Fruit fly (Drosophila melanogaster) whole organism, embryonic: ENCODE results near the gene Charon.

Source experiments
- Ada2b ChIP-seq: fragments of 200-800 bp; sonication (Bioruptor generic); IDR thresholded peaks from 2 replicates; pipeline ENCODE4 v1.3.6; 2022; ENCODE audit warnings: missing biosample characterization, missing genetic modification characterization
- Bgb ChIP-seq: fragments of 200-800 bp; sonication (Bioruptor generic); IDR thresholded peaks from 2 replicates; pipeline ENCODE4 v1.3.6; 2022; ENCODE audit warnings: missing biosample characterization, missing genetic modification characterization; ENCODE audit not compliant: partially characterized antibody
- Bteb2 ChIP-seq: fragments of 200-800 bp; sonication (Bioruptor generic); optimal IDR thresholded peaks from 2 replicates; lab custom pipeline; 2016; ENCODE audit warnings: missing biosample characterization, missing genetic modification characterization
- CG11247 ChIP-seq: fragments of 200-800 bp; sonication (Bioruptor generic); IDR thresholded peaks from 2 replicates; pipeline ENCODE4 v1.3.6; 2022; ENCODE audit warnings: missing biosample characterization, missing genetic modification characterization
- CG12769 ChIP-seq: fragments of 200-800 bp; sonication (Bioruptor generic); optimal IDR thresholded peaks from 2 replicates; lab custom pipeline; 2019; ENCODE audit warnings: missing biosample characterization, mild to moderate bottlenecking, missing genetic modification characterization, moderate library complexity
- CG14710 ChIP-seq: fragments of 200-800 bp; sonication (Bioruptor generic); optimal IDR thresholded peaks from 3 replicates; lab custom pipeline; 2019; ENCODE audit warnings: missing biosample characterization, mild to moderate bottlenecking, missing genetic modification characterization, moderate library complexity
- CG14965 ChIP-seq: fragments of 200-800 bp; sonication (Bioruptor generic); optimal IDR thresholded peaks from 2 replicates; lab custom pipeline; 2016; ENCODE audit warnings: missing biosample characterization, missing genetic modification characterization, borderline replicate concordance
- CG16813 ChIP-seq: fragments of 200-800 bp; sonication (Bioruptor generic); IDR thresholded peaks from 3 replicates; pipeline ENCODE4 v1.3.6; 2022; ENCODE audit warnings: missing biosample characterization, missing genetic modification characterization; ENCODE audit not compliant: partially characterized antibody
- CG17186 ChIP-seq: fragments of 200-800 bp; sonication (Bioruptor generic); optimal IDR thresholded peaks from 3 replicates; lab custom pipeline; 2017; ENCODE audit warnings: missing biosample characterization, missing genetic modification reagents, missing genetic modification characterization
- CG17802 ChIP-seq: fragments of 200-800 bp; sonication (Bioruptor generic); optimal IDR thresholded peaks from 2 replicates; lab custom pipeline; 2018; ENCODE audit warnings: missing biosample characterization, mild to moderate bottlenecking, missing genetic modification characterization, moderate library complexity
- CG18599 ChIP-seq: fragments of 200-800 bp; sonication (Bioruptor generic); optimal IDR thresholded peaks from 3 replicates; lab custom pipeline; 2017; ENCODE audit warnings: missing biosample characterization, missing genetic modification characterization, mild to moderate bottlenecking, moderate library complexity, missing genetic modification reagents
- CG2202 ChIP-seq: fragments of 200-800 bp; sonication (Bioruptor generic); optimal IDR thresholded peaks from 2 replicates; lab custom pipeline; 2018; ENCODE audit warnings: missing biosample characterization, mild to moderate bottlenecking, missing genetic modification characterization
- CG3726 ChIP-seq: fragments of 200-800 bp; sonication (Bioruptor generic); IDR thresholded peaks from 3 replicates; pipeline ENCODE4, ENCODE4 v1.3.6; 2022; ENCODE audit warnings: missing biosample characterization, missing genetic modification characterization
- CG3847 ChIP-seq: fragments of 200-800 bp; sonication (Bioruptor generic); IDR thresholded peaks from 2 replicates; pipeline ENCODE4 v1.3.6; 2022; ENCODE audit warnings: missing biosample characterization, missing genetic modification characterization
- CG5245 ChIP-seq: fragments of 200-800 bp; sonication (Bioruptor generic); optimal IDR thresholded peaks from 3 replicates; lab custom pipeline; 2016; ENCODE audit warnings: missing biosample characterization, missing genetic modification characterization
- CG6272 ChIP-seq: fragments of 200-800 bp; sonication (Bioruptor generic); IDR thresholded peaks from 2 replicates; pipeline ENCODE4 v1.3.6; 2022; ENCODE audit warnings: missing biosample characterization, missing genetic modification characterization
- CG6689 ChIP-seq: fragments of 200-800 bp; sonication (Bioruptor generic); IDR thresholded peaks from 2 replicates; pipeline ENCODE4 v1.3.6; 2022; ENCODE audit warnings: missing biosample characterization, missing genetic modification characterization
- CG7745 ChIP-seq: fragments of 200-800 bp; sonication (Bioruptor generic); optimal IDR thresholded peaks from 2 replicates; lab custom pipeline; 2018; ENCODE audit warnings: missing biosample characterization, mild to moderate bottlenecking, missing genetic modification characterization, moderate library complexity
- CG9609 ChIP-seq: fragments of 200-800 bp; sonication (Bioruptor generic); optimal IDR thresholded peaks from 3 replicates; lab custom pipeline; 2016; ENCODE audit warnings: missing biosample characterization, missing genetic modification characterization
- Camta ChIP-seq: fragments of 200-800 bp; sonication (Bioruptor generic); optimal IDR thresholded peaks from 2 replicates; lab custom pipeline; 2016; ENCODE audit warnings: missing biosample characterization, missing genetic modification characterization
- D ChIP-seq, 2 experiments: fragments of 200-800 bp in 1 of 2; fragments of >200 bp in 1 of 2; sonication (Bioruptor generic) in 1 of 2; optimal IDR thresholded peaks; 2 replicates in 1 of 2; 3 replicates in 1 of 2; lab custom pipeline; 2017; ENCODE audit warnings: mild to moderate bottlenecking in 1 of 2, missing biosample characterization in 1 of 2, missing genetic modification characterization in 1 of 2, missing genetic modification reagents in 1 of 2
- D19B ChIP-seq: fragments of 200-800 bp; sonication (Bioruptor generic); optimal IDR thresholded peaks from 2 replicates; lab custom pipeline; 2017; ENCODE audit warnings: missing biosample characterization, mild to moderate bottlenecking, missing genetic modification characterization
- Dip3 ChIP-seq: fragments of 200-800 bp; sonication (Bioruptor generic); optimal IDR thresholded peaks from 3 replicates; lab custom pipeline; 2016; ENCODE audit warnings: missing biosample characterization, missing genetic modification characterization
- E2f2 ChIP-seq: fragments of 200-800 bp; sonication (Bioruptor generic); IDR thresholded peaks from 2 replicates; pipeline ENCODE4 v1.3.6; 2022; ENCODE audit warnings: missing biosample characterization, missing genetic modification characterization
- Eip74EF ChIP-seq, 2 experiments: fragments of 200-800 bp in 1 of 2; fragments of >200 bp in 1 of 2; sonication (Bioruptor generic) in 1 of 2; optimal IDR thresholded peaks; 2 replicates each; lab custom pipeline; 2017 to 2019; ENCODE audit warnings: missing biosample characterization in 2 of 2, missing genetic modification characterization in 2 of 2, mild to moderate bottlenecking in 1 of 2, moderate library complexity in 1 of 2
- Gug ChIP-seq: fragments of 200-800 bp; sonication (Bioruptor generic); IDR thresholded peaks from 4 replicates; pipeline ENCODE4 v1.3.6; 2022; ENCODE audit warnings: missing biosample characterization, missing genetic modification characterization
- MBD-R2 ChIP-seq: fragments of 200-800 bp; sonication (Bioruptor generic); IDR thresholded peaks from 2 replicates; pipeline ENCODE4 v1.3.6; 2022; ENCODE audit warnings: missing biosample characterization, missing genetic modification characterization
- Mrtf ChIP-seq: fragments of 200-800 bp; sonication (Bioruptor generic); IDR thresholded peaks from 3 replicates; pipeline ENCODE4 v1.3.6; 2022; ENCODE audit warnings: missing biosample characterization, missing genetic modification characterization
- Oli ChIP-seq: fragments of 200-800 bp; sonication (Bioruptor generic); optimal IDR thresholded peaks from 2 replicates; lab custom pipeline; 2018; ENCODE audit warnings: missing biosample characterization, mild to moderate bottlenecking, missing genetic modification characterization, moderate library complexity
- Pdp1 ChIP-seq, 2 experiments: fragments of 200-800 bp; sonication (Bioruptor generic); optimal IDR thresholded peaks; 3 replicates each; lab custom pipeline; 2016; ENCODE audit warnings: missing biosample characterization in 2 of 2, missing genetic modification characterization in 2 of 2, mild to moderate bottlenecking in 1 of 2, moderate library complexity in 1 of 2
- Ravus ChIP-seq: fragments of 200-800 bp; sonication (Bioruptor generic); IDR thresholded peaks from 2 replicates; pipeline ENCODE4 v1.3.6; 2022; ENCODE audit warnings: missing biosample characterization, missing genetic modification characterization
- dan ChIP-seq: fragments of 200-800 bp; sonication (Bioruptor generic); IDR thresholded peaks from 2 replicates; pipeline ENCODE4 v1.3.6; 2022; ENCODE audit warnings: missing biosample characterization, missing genetic modification characterization
- dpn ChIP-seq, 2 experiments: fragments of 200-800 bp; sonication (Bioruptor generic); optimal IDR thresholded peaks; 3 replicates each; lab custom pipeline; 2016; ENCODE audit warnings: missing biosample characterization in 2 of 2, missing genetic modification characterization in 2 of 2
- ewg ChIP-seq: fragments of 200-800 bp; sonication (Bioruptor generic); optimal IDR thresholded peaks from 3 replicates; lab custom pipeline; 2017; ENCODE audit warnings: mild to moderate bottlenecking, missing biosample characterization, missing genetic modification reagents, missing genetic modification characterization
- gce ChIP-seq: fragments of 200-800 bp; sonication (Bioruptor generic); IDR thresholded peaks from 3 replicates; pipeline ENCODE4 v1.3.6; 2022; ENCODE audit warnings: missing biosample characterization, missing genetic modification characterization
- gsb-n ChIP-seq: fragments of 200-800 bp; sonication (Bioruptor generic); optimal IDR thresholded peaks from 3 replicates; lab custom pipeline; 2018; ENCODE audit warnings: missing biosample characterization, mild to moderate bottlenecking, missing genetic modification characterization
- jigr1 ChIP-seq: fragments of 200-800 bp; sonication (Bioruptor generic); IDR thresholded peaks from 3 replicates; pipeline ENCODE4 v1.3.6; 2022; ENCODE audit warnings: missing biosample characterization, missing genetic modification characterization
- mirr ChIP-seq: fragments of 200-800 bp; sonication (Bioruptor generic); optimal IDR thresholded peaks from 3 replicates; lab custom pipeline; 2018; ENCODE audit warnings: missing biosample characterization, mild to moderate bottlenecking, missing genetic modification characterization
- nerfin-1 ChIP-seq: fragments of 200-800 bp; sonication (Bioruptor generic); optimal IDR thresholded peaks from 3 replicates; lab custom pipeline; 2019; ENCODE audit warnings: missing biosample characterization, mild to moderate bottlenecking, missing genetic modification characterization, moderate library complexity
- nerfin-2 ChIP-seq: fragments of 200-800 bp; sonication (Bioruptor generic); IDR thresholded peaks from 2 replicates; pipeline ENCODE4 v1.3.6; 2022; ENCODE audit warnings: missing biosample characterization, missing genetic modification characterization; ENCODE audit not compliant: partially characterized antibody
- nom ChIP-seq: fragments of 200-800 bp; sonication (Bioruptor generic); optimal IDR thresholded peaks from 2 replicates; lab custom pipeline; 2017; ENCODE audit warnings: missing biosample characterization, missing genetic modification characterization, mild to moderate bottlenecking, moderate library complexity, missing genetic modification reagents
- pum ChIP-seq: fragments of 200-800 bp; sonication (Bioruptor generic); optimal IDR thresholded peaks from 2 replicates; lab custom pipeline; 2016; ENCODE audit warnings: missing biosample characterization, missing genetic modification characterization
- ranshi ChIP-seq: fragments of 200-800 bp; sonication (Bioruptor generic); IDR thresholded peaks from 2 replicates; pipeline ENCODE4 v1.3.6; 2022; ENCODE audit warnings: missing biosample characterization, missing genetic modification characterization
- sd ChIP-seq: fragments of 200-800 bp; sonication (Bioruptor generic); optimal IDR thresholded peaks from 3 replicates; lab custom pipeline; 2018; ENCODE audit warnings: missing biosample characterization, mild to moderate bottlenecking, missing genetic modification characterization, moderate library complexity
- stc ChIP-seq: fragments of 200-800 bp; sonication (Bioruptor generic); IDR thresholded peaks from 2 replicates; pipeline ENCODE4 v1.3.6; 2022; ENCODE audit warnings: missing biosample characterization, missing genetic modification characterization
- tgo ChIP-seq: fragments of 200-800 bp; sonication (Bioruptor generic); IDR thresholded peaks from 3 replicates; pipeline ENCODE4 v1.3.6; 2022; ENCODE audit warnings: missing biosample characterization, missing genetic modification characterization
- twi ChIP-seq: fragments of 200-800 bp; optimal IDR thresholded peaks from 2 replicates; lab custom pipeline; 2019; ENCODE audit warnings: missing biosample characterization, mild to moderate bottlenecking, missing genetic modification characterization, moderate library complexity
- usp ChIP-seq: fragments of >200 bp; optimal IDR thresholded peaks from 2 replicates; lab custom pipeline; 2017; ENCODE audit warnings: missing biosample characterization, missing genetic modification characterization
- wek ChIP-seq: fragments of 200-800 bp; sonication (Bioruptor generic); optimal IDR thresholded peaks from 3 replicates; lab custom pipeline; 2018; ENCODE audit warnings: missing biosample characterization, mild to moderate bottlenecking, missing genetic modification characterization, moderate library complexity
- z ChIP-seq: fragments of 200-800 bp; sonication (Bioruptor generic); IDR thresholded peaks from 3 replicates; pipeline ENCODE4 v1.3.6; 2022; ENCODE audit warnings: missing biosample characterization, missing genetic modification characterization
- zen ChIP-seq: fragments of 200-800 bp; sonication (Bioruptor generic); optimal IDR thresholded peaks from 3 replicates; lab custom pipeline; 2018; ENCODE audit warnings: missing biosample characterization, mild to moderate bottlenecking, missing genetic modification characterization, moderate library complexity

Gene Charon

dm6 chr2L:1177522-1177921 is 4.9 kb upstream of the Charon start, which contains the start of gene CG4896 (continued):
- no peak for TF ChIP-seq D (optimal IDR thresholded peaks at IDR 0.05; lab: Kevin White, UChicago)
- no peak for TF ChIP-seq D (GFP tag; optimal IDR thresholded peaks at IDR 0.05; lab: Kevin White, UChicago)
- TF ChIP-seq CG17802 (tag; lab: Kevin White, UChicago): no peak
- no peak for TF ChIP-seq dan (GFP tag; lab: Robert Waterston, UW)
- TF ChIP-seq Camta: no peak
- TF ChIP-seq z (GFP tag; lab: Robert Waterston, UW): no peak
- TF ChIP-seq gce (GFP tag; lab: Robert Waterston, UW): no peak
- no peak for TF ChIP-seq CG6272
- TF ChIP-seq CG11247 (GFP tag; lab: Robert Waterston, UW): no peak
- TF ChIP-seq CG12769 (tag; lab: Kevin White, UChicago): no peak
- no peak for TF ChIP-seq usp
- TF ChIP-seq Mrtf: no peak
- no peak for TF ChIP-seq jigr1 (GFP tag; lab: Robert Waterston, UW)
- no peak for TF ChIP-seq CG2202
- peak; percentile 25 for TF ChIP-seq CG14710 (tag; lab: Kevin White, UChicago)
- no peak for TF ChIP-seq CG5245 (GFP tag; lab: Kevin White, UChicago)
- TF ChIP-seq zen (tag; lab: Kevin White, UChicago): no peak
- peak; percentile 55; the same call in 2 of the 3 replicates for TF ChIP-seq CG16813 (GFP tag; lab: Robert Waterston, UW)
- TF ChIP-seq Eip74EF (GFP tag; optimal IDR thresholded peaks at IDR 0.05; lab: Kevin White, UChicago): no peak
- no peak for TF ChIP-seq nerfin-1 (tag; lab: Kevin White, UChicago)
- TF ChIP-seq tgo: no peak
- TF ChIP-seq nom (GFP tag; lab: Kevin White, UChicago): no peak
- TF ChIP-seq MBD-R2: peak; percentile 85
- no peak for TF ChIP-seq twi (tag; lab: Kevin White, UChicago)
- TF ChIP-seq ranshi: no peak
- TF ChIP-seq pum (GFP tag; lab: Kevin White, UChicago): no peak
- no peak for TF ChIP-seq Bteb2 (GFP tag; lab: Kevin White, UChicago)
- TF ChIP-seq mirr (GFP tag; lab: Kevin White, UChicago): no peak
- TF ChIP-seq CG17186 (GFP tag; lab: Kevin White, UChicago): no peak
- no peak for TF ChIP-seq CG3726
- no peak for TF ChIP-seq Dip3 (GFP tag; lab: Kevin White, UChicago)
- no peak for TF ChIP-seq CG14965 (GFP tag; lab: Kevin White, UChicago)
- no peak for TF ChIP-seq sd (tag; lab: Kevin White, UChicago)
- TF ChIP-seq Pdp1 (GFP tag; optimal IDR thresholded peaks at IDR 0.05; lab: Kevin White, UChicago): no peak
- no peak for TF ChIP-seq Ada2b
- TF ChIP-seq CG6689: no peak
- TF ChIP-seq ewg (GFP tag; lab: Kevin White, UChicago): no peak
- TF ChIP-seq CG7745 (tag; lab: Kevin White, UChicago): no peak
- TF ChIP-seq nerfin-2 (GFP tag; lab: Robert Waterston, UW): peak; percentile 62
- TF ChIP-seq CG9609: no peak
- peak; percentile 37 for TF ChIP-seq CG3847 (GFP tag; lab: Robert Waterston, UW)
- no peak for TF ChIP-seq Oli (tag; lab: Kevin White, UChicago)
- no peak for TF ChIP-seq Ravus (GFP tag; lab: Robert Waterston, UW)
- TF ChIP-seq wek: no peak
- peak; percentile 68 for TF ChIP-seq E2f2 (GFP tag; lab: Robert Waterston, UW)
- TF ChIP-seq Gug (GFP tag; lab: Robert Waterston, UW): no peak
- TF ChIP-seq stc (GFP tag; lab: Robert Waterston, UW): no peak
- no peak for TF ChIP-seq CG18599 (GFP tag; lab: Kevin White, UChicago)
- peak; percentile 5 to 7 for TF ChIP-seq dpn (GFP tag; optimal IDR thresholded peaks at IDR 0.05; lab: Kevin White, UChicago)
- no peak for TF ChIP-seq gsb-n (tag; lab: Kevin White, UChicago)
- TF ChIP-seq D19B (GFP tag; lab: Kevin White, UChicago): no peak
- peak; percentile 80 for TF ChIP-seq Bgb (GFP tag; lab: Robert Waterston, UW)
